Comparison of ENCODE assay signal across 2 worm cellular contexts in genomic region chrV:18354299-18354698, ce11.
TF ChIP-seq lines count a peak whose summit lies in the region.

No protein-coding gene starts in this region.

TF ChIP-seq in whole organism, L4 larva, 104 proteins besides CTCF, POLR2A, EP300 and RAD21:
- TF ChIP-seq nhr-10 (tag; optimal IDR thresholded peaks at IDR 0.05; lab: Kevin White, UChicago), result no peak
- peak; percentile 96 for TF ChIP-seq nhr-28 (tag; optimal IDR thresholded peaks at IDR 0.05; lab: Kevin White, UChicago)
- TF ChIP-seq ctbp-1 (GFP tag; IDR thresholded peaks at IDR 0.05; lab: Robert Waterston, UW), result no peak
- peak; percentile 20 for TF ChIP-seq lin-13 (GFP tag; optimal IDR thresholded peaks at IDR 0.05; lab: Kevin White, UChicago)
- TF ChIP-seq lin-29 (GFP tag; IDR thresholded peaks at IDR 0.05; lab: Robert Waterston, UW), result no peak

TF ChIP-seq in whole organism, late embryonic, 69 proteins besides CTCF, POLR2A, EP300 and RAD21:
- TF ChIP-seq ceh-48 (tag; optimal IDR thresholded peaks at IDR 0.05; lab: Kevin White, UChicago) (no peak), ceh-30 (tag; optimal IDR thresholded peaks at IDR 0.05; lab: Kevin White, UChicago) (peak; percentile 28), che-1 (tag; optimal IDR thresholded peaks at IDR 0.05; lab: Kevin White, UChicago) (no peak), ceh-31 (tag; optimal IDR thresholded peaks at IDR 0.05; lab: Kevin White, UChicago) (no peak)
TF ChIP-seq in whole organism, late embryonic: peak in this region for 1.
